Fruit fly (Drosophila melanogaster) whole organism, pupa: ENCODE data around the gene CG18814.

Experiments
- CG10348 ChIP-seq: fragments of 200-800 bp; sonication (Bioruptor generic); IDR thresholded peaks from 2 replicates; pipeline ENCODE4 v1.3.6; 2022; ENCODE audit warnings: missing biosample characterization, missing genetic modification characterization
- CG12605 ChIP-seq: fragments of 200-800 bp; sonication (Bioruptor generic); IDR thresholded peaks from 2 replicates; pipeline ENCODE4 v1.3.6; 2022; ENCODE audit warnings: missing biosample characterization, missing genetic modification characterization
- CG32121 ChIP-seq: fragments of 200-800 bp; sonication (Bioruptor generic); IDR thresholded peaks from 2 replicates; pipeline ENCODE4 v1.3.6; 2022; ENCODE audit warnings: missing biosample characterization, missing genetic modification characterization
- CG8159 ChIP-seq: fragments of 200-800 bp; sonication (Bioruptor generic); optimal IDR thresholded peaks from 3 replicates; lab custom pipeline; 2018; ENCODE audit warnings: missing biosample characterization, mild to moderate bottlenecking, missing genetic modification characterization, moderate library complexity
- EcR ChIP-seq: fragments of 200-800 bp; sonication (Bioruptor generic); optimal IDR thresholded peaks from 3 replicates; lab custom pipeline; 2019; ENCODE audit warnings: missing biosample characterization, missing genetic modification characterization, mild to moderate bottlenecking, moderate library complexity, missing genetic modification reagents
- Pif1A ChIP-seq: fragments of 200-800 bp; sonication (Bioruptor generic); optimal IDR thresholded peaks from 3 replicates; lab custom pipeline; 2016; ENCODE audit warnings: missing biosample characterization, missing genetic modification characterization
- Pif1B ChIP-seq: fragments of 200-800 bp; sonication (Bioruptor generic); optimal IDR thresholded peaks from 3 replicates; lab custom pipeline; 2016; ENCODE audit warnings: missing biosample characterization, missing genetic modification characterization
- Snoo ChIP-seq: fragments of 200-800 bp; sonication (Bioruptor generic); optimal IDR thresholded peaks from 3 replicates; lab custom pipeline; 2017; ENCODE audit warnings: missing biosample characterization, mild to moderate bottlenecking, missing genetic modification characterization, inconsistent platforms
- gl ChIP-seq: fragments of 200-800 bp; sonication (Bioruptor generic); optimal IDR thresholded peaks from 2 replicates; lab custom pipeline; 2018; ENCODE audit warnings: missing biosample characterization, mild to moderate bottlenecking, missing genetic modification characterization
- rn ChIP-seq: fragments of 200-800 bp; sonication (Bioruptor generic); IDR thresholded peaks from 2 replicates; pipeline ENCODE4 v1.3.6; 2022; ENCODE audit warnings: missing biosample characterization, missing genetic modification characterization

- TF ChIP-seq rn (GFP tag; lab: Robert Waterston, UW) (no peak), Snoo (tag; lab: Kevin White, UChicago) (no peak), gl (no peak), CG12605 (no peak), Pif1B (GFP tag; lab: Kevin White, UChicago) (no peak), CG10348 (GFP tag; lab: Robert Waterston, UW) (no peak), Pif1A (GFP tag; lab: Kevin White, UChicago) (no peak), CG8159 (tag; lab: Kevin White, UChicago) (no peak), EcR (GFP tag; lab: Kevin White, UChicago) (no peak), CG32121 (GFP tag; lab: Robert Waterston, UW) (no peak)
These were observed 21.2 kb downstream of the CG18814 start for dm6 chr3L:16390793-16391192.
